Worm (Caenorhabditis elegans) whole organism, L4/young adult: ENCODE results near the gene ZK488.5.

ENCODE experiments used
- W03F9.2 ChIP-seq: fragments of 150-350 bp; optimal IDR thresholded peaks from 2 replicates; lab custom pipeline; 2014; ENCODE audit warnings: missing biosample characterization, missing genetic modification characterization
- dao-5 ChIP-seq: sonication (generic microtip); optimal IDR thresholded peaks from 2 replicates; lab custom pipeline; 2016; ENCODE audit warnings: missing genotype, missing genetic modification characterization, moderate library complexity, missing compliant biosample characterization
- him-1 ChIP-seq: sonication (generic microtip); optimal IDR thresholded peaks from 2 replicates; lab custom pipeline; 2016; ENCODE audit warnings: missing genotype, missing genetic modification reagents, missing genetic modification characterization, missing compliant biosample characterization

- no peak for TF ChIP-seq him-1 (tag; lab: Kevin White, UChicago)
- TF ChIP-seq dao-5 (tag; lab: Kevin White, UChicago) = no peak
- TF ChIP-seq W03F9.2 (tag; lab: Kevin White, UChicago) = no peak
These were observed 11.4 kb upstream of the ZK488.5 start, which contains the start of gene nstp-7 for ce11 chrV:581616-582015.
